Fruit fly (Drosophila melanogaster): Measurements from ENCODE around the gene CG31365.

Gene CG31365

DNA sequence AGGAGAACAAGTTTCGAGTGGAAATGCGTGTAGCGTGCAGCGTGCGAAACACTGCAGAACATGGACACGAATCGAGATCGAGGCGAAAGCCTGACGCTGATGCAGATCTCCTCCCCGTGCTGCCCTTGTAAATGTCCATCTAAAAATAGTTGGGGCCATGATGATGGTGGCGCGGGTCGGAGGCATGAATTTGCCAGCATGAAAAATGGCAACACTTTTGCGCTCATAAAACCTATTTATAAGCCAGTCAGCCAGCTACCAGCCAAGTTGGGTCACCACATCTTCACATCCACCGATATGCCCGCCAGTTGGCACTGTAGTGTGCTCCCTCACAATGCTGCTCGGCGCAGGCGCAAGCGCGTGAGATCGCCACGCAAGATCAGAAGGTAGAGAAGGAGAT, 22.2 kb upstream of the CG31365 start (continued):
- TF ChIP-seq CG16779 (tag; optimal IDR thresholded peaks at IDR 0.05): no peak
- peak; percentile 56 for TF ChIP-seq fd59A (GFP tag; optimal IDR thresholded peaks at IDR 0.05)
- no peak for TF ChIP-seq dac (GFP tag; optimal IDR thresholded peaks at IDR 0.05)
- peak; percentile 59 for TF ChIP-seq CG3032 (tag; optimal IDR thresholded peaks at IDR 0.05)
- TF ChIP-seq CG6163 (GFP tag; IDR thresholded peaks at IDR 0.05): no peak; the same call in 1 of the 3 replicates
- peak; percentile 39 for TF ChIP-seq CG32006 (GFP tag; optimal IDR thresholded peaks at IDR 0.05)
- TF ChIP-seq Met (GFP tag; optimal IDR thresholded peaks at IDR 0.05): peak; percentile 76
- TF ChIP-seq CG7368 (GFP tag; optimal IDR thresholded peaks at IDR 0.05): peak; percentile 42
- peak in 1 of 2 experiments; percentile 97 for TF ChIP-seq ss (GFP tag; optimal IDR thresholded peaks at IDR 0.05)
- TF ChIP-seq fd85E (GFP tag; optimal IDR thresholded peaks at IDR 0.05): no peak
- peak; percentile 56 for TF ChIP-seq pdm3 (GFP tag; optimal IDR thresholded peaks at IDR 0.05)
- no peak for TF ChIP-seq Gug (GFP tag; IDR thresholded peaks at IDR 0.05)
- peak; percentile 53 for TF ChIP-seq CG3919 (GFP tag; optimal IDR thresholded peaks at IDR 0.05)
- TF ChIP-seq Eip75B (GFP tag; optimal IDR thresholded peaks at IDR 0.05): peak; percentile 61
- peak; percentile 76 for TF ChIP-seq lz (GFP tag; optimal IDR thresholded peaks at IDR 0.05)
- no peak for TF ChIP-seq vri (GFP tag; optimal IDR thresholded peaks at IDR 0.05)
- TF ChIP-seq CG6854 (GFP tag; optimal IDR thresholded peaks at IDR 0.05): no peak
- TF ChIP-seq Hr4 (GFP tag; optimal IDR thresholded peaks at IDR 0.05): no peak
- TF ChIP-seq CG6792 (GFP tag; optimal IDR thresholded peaks at IDR 0.05): peak; percentile 69
- TF ChIP-seq CG11294 (GFP tag; IDR thresholded peaks at IDR 0.05): no peak

DNA sequence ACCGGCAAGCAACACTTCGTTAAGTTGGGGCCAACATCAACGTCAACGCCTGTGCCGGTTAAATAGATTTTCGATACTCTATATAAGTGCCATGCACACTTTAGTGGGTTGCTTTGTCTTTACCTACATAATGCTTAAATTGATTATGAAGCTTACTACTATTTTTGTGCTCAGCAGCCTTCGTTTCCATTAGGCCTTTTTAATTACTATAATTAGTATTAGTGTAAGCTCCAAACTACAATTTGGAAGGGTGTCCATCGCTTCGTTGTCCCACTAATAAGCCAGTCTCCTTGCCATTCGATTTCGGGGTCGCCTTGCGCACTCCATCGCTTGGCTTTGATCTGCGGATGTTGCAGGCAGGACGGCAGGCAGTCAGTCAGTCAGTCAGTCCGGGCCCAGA, 21.4 kb upstream of the CG31365 start:
- TF ChIP-seq achi (GFP tag; optimal IDR thresholded peaks at IDR 0.05) (peak; percentile 61), Met (GFP tag; optimal IDR thresholded peaks at IDR 0.05) (peak; percentile 43), Blimp-1 (GFP tag; optimal IDR thresholded peaks at IDR 0.05) (peak; percentile 20), CG10669 (GFP tag; optimal IDR thresholded peaks at IDR 0.05) (peak; percentile 81), svp (GFP tag) (peak; percentile 72), CG16779 (tag; optimal IDR thresholded peaks at IDR 0.05) (peak; percentile 12), Hr4 (GFP tag; optimal IDR thresholded peaks at IDR 0.05) (peak; percentile 2), Sox15 (GFP tag; optimal IDR thresholded peaks at IDR 0.05) (peak; percentile 46), CG6808 (GFP tag; optimal IDR thresholded peaks at IDR 0.05) (peak; percentile 82), CG8319 (GFP tag; optimal IDR thresholded peaks at IDR 0.05) (peak; percentile 42), CG11902 (GFP tag; optimal IDR thresholded peaks at IDR 0.05) (peak; percentile 37), spab (GFP tag; optimal IDR thresholded peaks at IDR 0.05) (peak; percentile 67), CG6854 (GFP tag; optimal IDR thresholded peaks at IDR 0.05) (no peak), Eip78C (GFP tag) (peak; percentile 86), net (GFP tag; optimal IDR thresholded peaks at IDR 0.05) (peak; percentile 38), CG3919 (GFP tag; optimal IDR thresholded peaks at IDR 0.05) (peak; percentile 76), CG4318 (GFP tag; optimal IDR thresholded peaks at IDR 0.05) (no peak), CG1621 (tag; optimal IDR thresholded peaks at IDR 0.05) (peak; percentile 73), Smox (GFP tag; optimal IDR thresholded peaks at IDR 0.05) (peak; percentile 48), Hr38 (GFP tag; optimal IDR thresholded peaks at IDR 0.05) (no peak), fd59A (GFP tag; optimal IDR thresholded peaks at IDR 0.05) (peak; percentile 73), CG10631 (GFP tag; optimal IDR thresholded peaks at IDR 0.05) (peak; percentile 66), topi (GFP tag; optimal IDR thresholded peaks at IDR 0.05) (peak; percentile 62), esn (GFP tag; optimal IDR thresholded peaks at IDR 0.05) (peak; percentile 56), pdm3 (GFP tag; optimal IDR thresholded peaks at IDR 0.05) (peak; percentile 62), CG15336 (GFP tag; IDR thresholded peaks at IDR 0.05) (peak; percentile 60; the same call in 1 of the 2 replicates), CG9139 (GFP tag; optimal IDR thresholded peaks at IDR 0.05) (peak; percentile 71), Lpt (GFP tag; optimal IDR thresholded peaks at IDR 0.05) (peak; percentile 24), dsx (GFP tag; optimal IDR thresholded peaks at IDR 0.05; ENCODE audit: poor library complexity, severe bottlenecking) (peak; percentile 66), dac (GFP tag; optimal IDR thresholded peaks at IDR 0.05) (no peak), CG6792 (GFP tag; optimal IDR thresholded peaks at IDR 0.05) (peak; percentile 48), CG34406 (GFP tag; optimal IDR thresholded peaks at IDR 0.05) (peak; percentile 52), CG11294 (GFP tag; IDR thresholded peaks at IDR 0.05) (no peak), ss (GFP tag; optimal IDR thresholded peaks at IDR 0.05) (peak in 1 of 2 experiments; percentile 61), Eip75B (GFP tag; optimal IDR thresholded peaks at IDR 0.05) (peak; percentile 76), fkh (GFP tag; optimal IDR thresholded peaks at IDR 0.05) (no peak), vri (GFP tag; optimal IDR thresholded peaks at IDR 0.05) (peak; percentile 33), CG31627 (GFP tag; optimal IDR thresholded peaks at IDR 0.05) (peak; percentile 40), CG8632 (GFP tag; optimal IDR thresholded peaks at IDR 0.05) (peak; percentile 53), lz (GFP tag; optimal IDR thresholded peaks at IDR 0.05) (peak; percentile 61), CG8119 (GFP tag; IDR thresholded peaks at IDR 0.05) (peak; percentile 56), eg (GFP tag; IDR thresholded peaks at IDR 0.05) (peak; percentile 44; the same call in 1 of the 3 replicates), CG6163 (GFP tag; IDR thresholded peaks at IDR 0.05) (peak; percentile 79)
